Worm (Caenorhabditis elegans) whole organism, mixed stage, embryonic: ENCODE measurements around the gene srd-45.

Experiments
- M03D4.4 ChIP-seq: sonication (generic microtip); optimal IDR thresholded peaks from 2 replicates; lab custom pipeline; 2017; ENCODE audit warnings: mild to moderate bottlenecking, missing genetic modification characterization, missing compliant biosample characterization
- bed-3 ChIP-seq: fragments of 200-800 bp; sonication (Bioruptor generic); optimal IDR thresholded peaks from 3 replicates; lab custom pipeline; 2018; ENCODE audit warnings: mild to moderate bottlenecking, missing genetic modification characterization, moderate library complexity, missing compliant biosample characterization
- ceh-39 ChIP-seq: fragments of 150-350 bp; optimal IDR thresholded peaks from 2 replicates; lab custom pipeline; 2014; ENCODE audit warnings: missing biosample characterization, missing genetic modification characterization
- ceh-43 ChIP-seq: fragments of 200-800 bp; sonication (Bioruptor generic); optimal IDR thresholded peaks from 2 replicates; lab custom pipeline; 2018; ENCODE audit warnings: mild to moderate bottlenecking, missing genetic modification characterization, moderate library complexity, missing compliant biosample characterization
- ceh-83 ChIP-seq: fragments of 200-800 bp; sonication (Bioruptor generic); optimal IDR thresholded peaks from 2 replicates; lab custom pipeline; 2018; ENCODE audit warnings: mild to moderate bottlenecking, missing genetic modification characterization, missing compliant biosample characterization
- cnd-1 ChIP-seq: fragments of 200-800 bp; sonication (Bioruptor generic); optimal IDR thresholded peaks from 2 replicates; lab custom pipeline; 2018; ENCODE audit warnings: mild to moderate bottlenecking, missing genetic modification characterization, missing compliant biosample characterization
- elt-1 ChIP-seq: sonication (generic microtip); optimal IDR thresholded peaks from 2 replicates; lab custom pipeline; 2017; ENCODE audit warnings: missing genetic modification characterization, mild to moderate bottlenecking, missing compliant biosample characterization, antibody characterized with exemption, moderate library complexity, borderline replicate concordance; ENCODE audit not compliant: insufficient read depth
- elt-3 ChIP-seq: fragments of 150-350 bp; optimal IDR thresholded peaks from 2 replicates; lab custom pipeline; 2014; ENCODE audit warnings: missing biosample characterization, missing genetic modification characterization
- ham-2 ChIP-seq: fragments of 200-800 bp; sonication (Bioruptor generic); optimal IDR thresholded peaks from 2 replicates; lab custom pipeline; 2018; ENCODE audit warnings: mild to moderate bottlenecking, missing genetic modification characterization, missing compliant biosample characterization
- hlh-1 ChIP-seq: fragments of 150-350 bp; optimal IDR thresholded peaks from 2 replicates; lab custom pipeline; 2014; ENCODE audit warnings: missing biosample characterization, missing genetic modification reagents, missing genetic modification characterization
- lin-13 ChIP-seq: fragments of 150-350 bp; optimal IDR thresholded peaks from 2 replicates; lab custom pipeline; 2014; ENCODE audit warnings: missing biosample characterization, missing genetic modification characterization
- lin-32 ChIP-seq: fragments of 200-800 bp; sonication (Bioruptor generic); optimal IDR thresholded peaks from 2 replicates; lab custom pipeline; 2018; ENCODE audit warnings: mild to moderate bottlenecking, missing genetic modification characterization, missing compliant biosample characterization
- lsy-2 ChIP-seq: fragments of 150-350 bp; optimal IDR thresholded peaks from 2 replicates; lab custom pipeline; 2014; ENCODE audit warnings: missing biosample characterization, missing genetic modification characterization
- mab-5 ChIP-seq: fragments of 150-350 bp; optimal IDR thresholded peaks from 2 replicates; lab custom pipeline; 2014; ENCODE audit warnings: missing biosample characterization, missing genetic modification characterization
- mep-1 ChIP-seq: fragments of 150-350 bp; optimal IDR thresholded peaks from 2 replicates; lab custom pipeline; 2017; ENCODE audit warnings: missing biosample characterization, missing genetic modification reagents, missing genetic modification characterization, inconsistent platforms
- nhr-237 ChIP-seq: fragments of 150-350 bp; optimal IDR thresholded peaks from 2 replicates; lab custom pipeline; 2014; ENCODE audit warnings: missing biosample characterization, missing genetic modification characterization
- nhr-76 ChIP-seq: sonication (generic microtip); optimal IDR thresholded peaks from 2 replicates; lab custom pipeline; 2017; ENCODE audit warnings: missing biosample characterization, missing genetic modification characterization
- sem-2 ChIP-seq: fragments of 200-800 bp; sonication (Bioruptor generic); optimal IDR thresholded peaks from 2 replicates; lab custom pipeline; 2018; ENCODE audit warnings: mild to moderate bottlenecking, missing genetic modification characterization, missing compliant biosample characterization
- snpc-4 ChIP-seq: fragments of 150-350 bp; optimal IDR thresholded peaks from 2 replicates; lab custom pipeline; 2014; ENCODE audit warnings: missing biosample characterization, missing genetic modification characterization
- sptf-1 ChIP-seq: sonication (generic microtip); optimal IDR thresholded peaks from 2 replicates; lab custom pipeline; 2017; ENCODE audit warnings: mild to moderate bottlenecking, missing genetic modification characterization, moderate library complexity, missing compliant biosample characterization
- tbx-8 ChIP-seq: fragments of 200-800 bp; sonication (Bioruptor generic); optimal IDR thresholded peaks from 2 replicates; lab custom pipeline; 2018; ENCODE audit warnings: mild to moderate bottlenecking, missing genetic modification characterization, moderate library complexity, missing compliant biosample characterization
- unc-120 ChIP-seq: sonication (generic microtip); optimal IDR thresholded peaks from 2 replicates; lab custom pipeline; 2017; ENCODE audit warnings: missing genetic modification characterization, missing compliant biosample characterization; ENCODE audit not compliant: poor library complexity, severe bottlenecking
- zip-8 ChIP-seq: fragments of 150-350 bp; optimal IDR thresholded peaks from 2 replicates; lab custom pipeline; 2014; ENCODE audit warnings: missing biosample characterization, missing genetic modification characterization

The srd-45 gene

DNA sequence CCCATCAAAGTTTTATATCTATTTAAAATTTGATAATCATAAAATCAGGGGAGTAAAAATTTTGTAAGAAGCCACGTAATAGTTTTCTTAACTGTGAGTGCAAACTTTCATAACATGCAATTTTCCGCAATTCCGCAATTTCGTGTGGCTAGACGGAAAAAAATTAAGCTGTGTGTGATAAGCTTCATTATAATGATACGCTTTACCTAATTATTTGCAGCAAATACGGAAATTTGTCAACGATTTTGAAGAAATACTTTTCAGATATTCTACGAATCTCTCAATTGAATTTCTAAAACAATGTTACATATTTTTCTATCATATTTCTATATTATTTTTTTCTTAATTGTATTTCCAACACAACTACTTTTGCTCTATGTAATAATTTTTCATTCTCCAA lies 3.0 kb downstream of the srd-45 start, which contains the start of gene srd-46:
srd-46 (plus strand) TSS at position 301 of the 400 bp plus-strand sequence.
- TF ChIP-seq tbx-8 (no peak), lin-13 (tag; lab: Kevin White, UChicago) (no peak), hlh-1 (tag; lab: Kevin White, UChicago) (no peak), bed-3 (GFP tag; lab: Kevin White, UChicago) (no peak), nhr-237 (tag; lab: Kevin White, UChicago) (no peak), ceh-39 (tag; lab: Kevin White, UChicago) (no peak), sptf-1 (tag; lab: Kevin White, UChicago) (no peak)

DNA sequence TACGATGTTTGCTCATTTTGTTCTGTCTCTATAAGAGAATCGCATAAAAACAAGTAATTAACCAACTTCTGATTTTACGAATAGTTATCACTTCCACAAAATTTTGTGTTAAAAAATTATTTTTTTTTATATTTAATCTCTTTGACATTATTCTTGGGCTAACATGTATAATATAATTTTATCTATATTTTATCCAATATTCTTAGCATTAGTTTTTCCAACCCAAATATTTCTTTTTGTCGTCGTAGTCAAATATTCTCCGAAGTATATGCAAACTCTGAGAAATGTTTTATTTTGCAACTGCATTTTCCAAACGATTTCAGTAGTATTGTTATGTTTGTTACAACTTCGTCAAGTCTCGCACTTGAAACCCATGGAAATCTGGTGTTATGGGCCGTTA lies 4.7 kb downstream of the srd-45 start, which contains the start of gene srd-47:
srd-47 (plus strand) TSS at position 164 of the 400 bp plus-strand sequence.
- TF ChIP-seq elt-1 (no peak), nhr-237 (tag; lab: Kevin White, UChicago) (no peak), sptf-1 (tag; lab: Kevin White, UChicago) (no peak)

DNA sequence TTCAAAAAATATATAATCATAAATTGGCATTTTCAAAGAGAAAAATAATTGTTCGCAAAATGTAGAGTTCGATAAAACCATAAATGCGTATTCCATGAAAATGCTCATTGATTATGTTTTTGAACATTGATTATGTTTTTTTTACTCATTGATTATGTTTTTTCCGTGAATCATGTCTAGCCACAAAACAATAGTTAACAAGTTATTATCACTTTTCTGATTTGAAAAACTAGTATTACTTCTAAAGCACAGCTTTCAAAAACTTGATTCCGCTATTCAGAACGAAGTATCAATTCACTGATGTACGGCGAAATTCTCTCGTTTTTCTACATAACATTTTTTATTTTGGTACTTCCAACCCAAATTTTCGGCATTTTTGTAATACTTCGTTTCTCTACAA lies 7.0 kb downstream of the srd-45 start, which contains the start of gene srd-48:
srd-48 (plus strand) TSS at position 301 of the 400 bp plus-strand sequence.
- TF ChIP-seq mab-5 (tag; lab: Kevin White, UChicago) (no peak), cnd-1 (tag; lab: Kevin White, UChicago) (no peak)

DNA sequence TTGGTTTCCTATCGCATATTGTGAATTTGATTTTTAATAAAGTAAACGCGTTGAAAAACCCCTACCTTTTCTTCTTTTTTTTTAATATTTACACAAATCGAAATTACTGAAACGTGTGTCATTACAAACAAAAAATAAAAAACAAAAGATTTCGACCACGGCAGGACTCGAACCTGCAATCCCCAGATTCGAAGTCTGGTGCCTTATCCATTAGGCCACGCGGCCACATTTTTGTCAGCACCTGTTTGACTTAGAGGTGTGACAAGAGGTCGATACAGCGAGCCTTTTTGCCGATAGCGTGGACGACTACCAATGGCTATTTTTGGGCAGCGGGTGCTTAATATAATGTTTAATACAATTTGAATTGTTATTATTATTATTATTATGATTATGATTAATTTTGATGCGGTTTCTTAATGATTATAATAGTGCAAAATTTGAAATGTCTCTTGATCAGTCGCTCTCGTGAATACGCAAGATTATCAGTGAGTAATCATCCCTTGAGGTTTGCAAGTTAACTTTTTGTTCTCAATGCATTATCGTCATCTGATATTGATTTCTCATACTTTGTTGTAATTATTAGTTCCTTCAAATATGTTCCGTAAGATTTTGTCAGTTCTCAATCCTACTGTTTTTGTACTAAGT lies 9.2 kb downstream of the srd-45 start, which contains the start of gene srd-44:
srd-44 (plus strand) TSS at position 595 of the 645 bp plus-strand sequence.
- TF ChIP-seq sem-2 (GFP tag; lab: Kevin White, UChicago), result peak; percentile 58
- peak; percentile 49 for TF ChIP-seq M03D4.4 (tag; lab: Kevin White, UChicago)
- no peak for TF ChIP-seq lin-32 (GFP tag; lab: Kevin White, UChicago)
- TF ChIP-seq cnd-1 (tag; lab: Kevin White, UChicago), result peak; percentile 26
- TF ChIP-seq ceh-83 (GFP tag; lab: Kevin White, UChicago), result peak; percentile 72

DNA sequence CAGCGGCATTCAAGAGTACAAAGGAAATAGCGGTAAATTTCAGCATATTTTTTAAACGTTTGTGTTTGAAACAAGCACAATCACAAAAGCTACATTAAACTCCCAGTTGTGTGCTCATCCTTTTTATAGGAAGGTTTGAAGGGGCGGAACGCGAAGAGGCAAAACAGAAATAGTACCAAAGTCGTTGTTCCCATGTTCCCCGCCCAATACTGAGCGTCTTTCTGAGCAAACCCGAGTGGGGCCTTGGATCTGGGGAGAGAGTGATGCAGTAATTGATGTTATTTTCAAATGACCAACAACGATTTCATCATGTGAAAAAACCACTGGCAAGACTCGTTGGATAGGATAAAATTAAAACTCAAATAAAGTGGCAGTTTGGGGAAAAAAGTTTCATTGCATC lies 12.6 kb downstream of the srd-45 start, which contains the start of gene zig-2:
zig-2 (minus strand) TSS at position 101 of the 400 bp plus-strand sequence.
- no peak for TF ChIP-seq lin-13 (tag; lab: Kevin White, UChicago)
- TF ChIP-seq nhr-76, result no peak
- no peak for TF ChIP-seq lsy-2 (tag; lab: Kevin White, UChicago)
- no peak for TF ChIP-seq ceh-39 (tag; lab: Kevin White, UChicago)
- no peak for TF ChIP-seq elt-3 (tag; lab: Kevin White, UChicago)
- no peak for TF ChIP-seq ceh-43 (GFP tag; lab: Kevin White, UChicago)
- TF ChIP-seq ham-2 (GFP tag; lab: Kevin White, UChicago), result no peak
- TF ChIP-seq M03D4.4 (tag; lab: Kevin White, UChicago), result no peak
- no peak for TF ChIP-seq mep-1 (tag; lab: Kevin White, UChicago)
- TF ChIP-seq snpc-4, result no peak
- no peak for TF ChIP-seq zip-8 (tag; lab: Kevin White, UChicago)
- no peak for TF ChIP-seq unc-120
- TF ChIP-seq sptf-1 (tag; lab: Kevin White, UChicago), result no peak
- TF ChIP-seq sem-2 (GFP tag; lab: Kevin White, UChicago), result no peak
- TF ChIP-seq cnd-1 (tag; lab: Kevin White, UChicago), result no peak
- TF ChIP-seq mab-5 (tag; lab: Kevin White, UChicago), result no peak
- TF ChIP-seq, all 35 proteins: peak for 0

DNA sequence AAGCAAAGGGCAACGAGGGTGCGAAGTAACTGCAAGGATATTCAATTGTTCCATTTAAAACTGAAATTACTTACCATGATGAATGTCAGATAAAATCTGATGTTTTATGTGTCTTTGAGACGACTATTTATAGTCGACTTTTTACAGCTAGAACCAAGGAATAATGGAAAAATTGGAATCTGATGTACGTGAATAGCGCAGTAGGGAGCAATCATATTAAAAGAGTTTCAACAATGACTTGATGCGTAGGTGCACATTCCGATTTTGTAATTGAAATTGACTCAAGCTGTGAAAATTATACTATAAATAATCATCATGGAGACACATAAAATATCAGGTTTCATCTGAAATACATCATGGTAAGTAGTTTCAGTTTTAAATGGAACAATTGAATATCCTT lies 14.5 kb downstream of the srd-45 start, which contains the start of the genes nspc-9 and nspc-10:
nspc-9 (minus strand) TSS at position 101 of the 400 bp plus-strand sequence.
nspc-10 (plus strand) TSS at position 331 of the 400 bp plus-strand sequence.
- TF ChIP-seq ceh-43 (GFP tag; lab: Kevin White, UChicago) (no peak), lsy-2 (tag; lab: Kevin White, UChicago) (no peak)

DNA sequence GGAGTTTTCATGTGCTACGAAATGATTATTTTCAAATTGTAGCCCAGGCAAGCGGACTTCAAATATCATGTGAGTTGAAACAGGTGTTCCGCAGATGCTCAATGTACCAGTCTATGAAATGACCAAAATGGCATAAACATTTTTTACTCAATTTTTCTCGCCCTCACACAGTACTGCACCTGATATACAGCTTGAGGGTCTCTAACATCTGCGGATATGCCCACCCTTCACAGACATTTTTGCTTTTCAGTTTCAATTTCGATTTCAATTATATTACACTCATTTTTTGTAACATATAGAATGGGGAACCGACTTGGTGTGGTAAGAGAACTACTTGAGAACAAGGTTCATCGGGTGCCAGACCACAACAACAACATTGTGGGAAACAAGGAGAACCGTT lies 18.0 kb downstream of the srd-45 start, which contains the start of gene F42F12.11:
F42F12.11 (plus strand) TSS at position 301 of the 400 bp plus-strand sequence.
- TF ChIP-seq cnd-1 (tag; lab: Kevin White, UChicago) (no peak), hlh-1 (tag; lab: Kevin White, UChicago) (no peak)
